Worm (Caenorhabditis elegans): ENCODE measurements around the gene ptr-19.

ce11 chrIII:10733300-10733699, 48.4 kb upstream of the ptr-19 start:
- TF ChIP-seq xbp-1 (tag; optimal IDR thresholded peaks at IDR 0.05) (no peak), snpc-4 (tag; optimal IDR thresholded peaks at IDR 0.05) (peak; percentile 1)
